Fruit fly (Drosophila melanogaster) whole organism, embryonic: Measurements from ENCODE around the gene Obp93a.
A peak's percentile ranks its signal among the peaks of the same experiment; 100 is the strongest.

Experiments
- Atf6 ChIP-seq: fragments of 200-800 bp; sonication (Bioruptor generic); IDR thresholded peaks from 2 replicates; pipeline ENCODE4 v1.3.6; 2022; ENCODE audit warnings: missing biosample characterization, missing genetic modification characterization
- B-H2 ChIP-seq: fragments of 200-800 bp; sonication (Bioruptor generic); optimal IDR thresholded peaks from 2 replicates; lab custom pipeline; 2018; ENCODE audit warnings: missing biosample characterization, mild to moderate bottlenecking, missing genetic modification characterization
- Bdp1 ChIP-seq: fragments of 200-800 bp; sonication (Bioruptor generic); optimal IDR thresholded peaks from 3 replicates; lab custom pipeline; 2016; ENCODE audit warnings: missing biosample characterization, missing genetic modification characterization
- BtbVII ChIP-seq: fragments of 200-800 bp; sonication (Bioruptor generic); optimal IDR thresholded peaks from 3 replicates; lab custom pipeline; 2017; ENCODE audit warnings: missing biosample characterization, mild to moderate bottlenecking, missing genetic modification characterization
- CG1024 ChIP-seq: fragments of 200-800 bp; sonication (Bioruptor generic); IDR thresholded peaks from 2 replicates; pipeline ENCODE4 v1.3.6; 2022; ENCODE audit warnings: missing biosample characterization, missing genetic modification characterization
- CG11560 ChIP-seq: fragments of 200-800 bp; sonication (Bioruptor generic); IDR thresholded peaks from 3 replicates; pipeline ENCODE4 v1.3.6; 2022; ENCODE audit warnings: missing biosample characterization, missing genetic modification characterization
- CG14014 ChIP-seq: fragments of 200-800 bp; sonication (Bioruptor generic); IDR thresholded peaks from 2 replicates; pipeline ENCODE4 v1.3.6; 2022; ENCODE audit warnings: missing biosample characterization, missing genetic modification characterization
- CG15073 ChIP-seq: fragments of 200-800 bp; sonication (Bioruptor generic); optimal IDR thresholded peaks from 2 replicates; lab custom pipeline; 2016; ENCODE audit warnings: missing biosample characterization, missing genetic modification characterization
- CG17186 ChIP-seq: fragments of 200-800 bp; sonication (Bioruptor generic); optimal IDR thresholded peaks from 3 replicates; lab custom pipeline; 2017; ENCODE audit warnings: missing biosample characterization, missing genetic modification reagents, missing genetic modification characterization
- CG17328 ChIP-seq: fragments of 200-800 bp; sonication (Bioruptor generic); IDR thresholded peaks from 2 replicates; pipeline ENCODE4 v1.3.6; 2022; ENCODE audit warnings: missing biosample characterization, missing genetic modification characterization
- CG17802 ChIP-seq: fragments of 200-800 bp; sonication (Bioruptor generic); optimal IDR thresholded peaks from 2 replicates; lab custom pipeline; 2018; ENCODE audit warnings: missing biosample characterization, mild to moderate bottlenecking, missing genetic modification characterization, moderate library complexity
- CG18011 ChIP-seq: fragments of 200-800 bp; sonication (Bioruptor generic); optimal IDR thresholded peaks from 2 replicates; lab custom pipeline; 2017; ENCODE audit warnings: missing biosample characterization, missing genetic modification characterization, mild to moderate bottlenecking, moderate library complexity, missing genotype
- CG32532 ChIP-seq: fragments of 200-800 bp; sonication (Bioruptor generic); IDR thresholded peaks from 2 replicates; pipeline ENCODE4 v1.3.6; 2022; ENCODE audit warnings: missing biosample characterization, missing genetic modification characterization
- CG4707 ChIP-seq: fragments of 200-800 bp; sonication (Bioruptor generic); optimal IDR thresholded peaks from 2 replicates; lab custom pipeline; 2018; ENCODE audit warnings: missing biosample characterization, mild to moderate bottlenecking, missing genetic modification characterization, moderate library complexity
- CG6175 ChIP-seq: fragments of 200-800 bp; sonication (Bioruptor generic); IDR thresholded peaks from 3 replicates; pipeline ENCODE4 v1.3.6; 2022; ENCODE audit warnings: missing biosample characterization, missing genetic modification characterization
- CG6654 ChIP-seq: fragments of 200-800 bp; sonication (Bioruptor generic); optimal IDR thresholded peaks from 2 replicates; lab custom pipeline; 2017; ENCODE audit warnings: missing biosample characterization, mild to moderate bottlenecking, missing genetic modification characterization
- CG6854 ChIP-seq: fragments of 200-800 bp; sonication (Bioruptor generic); optimal IDR thresholded peaks from 3 replicates; lab custom pipeline; 2017; ENCODE audit warnings: missing biosample characterization, mild to moderate bottlenecking, missing genetic modification characterization
- CG7928 ChIP-seq: fragments of 200-800 bp; sonication (Bioruptor generic); optimal IDR thresholded peaks from 2 replicates; lab custom pipeline; 2017; ENCODE audit warnings: missing biosample characterization, mild to moderate bottlenecking, missing genetic modification characterization
- CG7987 ChIP-seq: fragments of 200-800 bp; sonication (Bioruptor generic); optimal IDR thresholded peaks from 2 replicates; lab custom pipeline; 2018; ENCODE audit warnings: missing biosample characterization, mild to moderate bottlenecking, missing genetic modification characterization, moderate library complexity
- CG8281 ChIP-seq: fragments of 200-800 bp; sonication (Bioruptor generic); optimal IDR thresholded peaks from 2 replicates; lab custom pipeline; 2018; ENCODE audit warnings: missing biosample characterization, mild to moderate bottlenecking, missing genetic modification characterization, moderate library complexity
- CG8924 ChIP-seq: fragments of 200-800 bp; optimal IDR thresholded peaks from 3 replicates; lab custom pipeline; 2019; ENCODE audit warnings: missing biosample characterization, mild to moderate bottlenecking, missing genetic modification characterization, moderate library complexity
- CG9797 ChIP-seq: fragments of 200-800 bp; sonication (Bioruptor generic); optimal IDR thresholded peaks from 3 replicates; lab custom pipeline; 2018; ENCODE audit warnings: missing biosample characterization, mild to moderate bottlenecking, missing genetic modification characterization
- CTCF ChIP-seq: fragments of 200-800 bp; sonication (Bioruptor generic); optimal IDR thresholded peaks from 2 replicates; lab custom pipeline; 2017; ENCODE audit warnings: missing biosample characterization, mild to moderate bottlenecking, missing genetic modification characterization, moderate library complexity
- D19A ChIP-seq: fragments of 200-800 bp; optimal IDR thresholded peaks from 3 replicates; lab custom pipeline; 2019; ENCODE audit warnings: missing biosample characterization, mild to moderate bottlenecking, missing genetic modification characterization, moderate library complexity
- Doc3 ChIP-seq: fragments of 200-800 bp; sonication (Bioruptor generic); IDR thresholded peaks from 3 replicates; pipeline ENCODE4 v1.3.6; 2022; ENCODE audit warnings: missing biosample characterization, missing genetic modification characterization; ENCODE audit not compliant: partially characterized antibody
- Gsc ChIP-seq: fragments of 200-800 bp; sonication (Bioruptor generic); IDR thresholded peaks from 2 replicates; pipeline ENCODE4 v1.3.6; 2022; ENCODE audit warnings: missing biosample characterization, missing genetic modification characterization
- H2.0 ChIP-seq: fragments of 200-800 bp; sonication (Bioruptor generic); IDR thresholded peaks from 2 replicates; pipeline ENCODE4 v1.3.6; 2022; ENCODE audit warnings: missing biosample characterization, missing genetic modification characterization
- Hr39 ChIP-seq: fragments of >200 bp; optimal IDR thresholded peaks from 2 replicates; lab custom pipeline; 2017
- Kr ChIP-seq: fragments of 200-800 bp; sonication (Bioruptor generic); optimal IDR thresholded peaks from 2 replicates; lab custom pipeline; 2017; ENCODE audit warnings: missing biosample characterization, mild to moderate bottlenecking, missing genetic modification characterization
- Mes4 ChIP-seq: fragments of 200-800 bp; sonication (Bioruptor generic); optimal IDR thresholded peaks from 2 replicates; lab custom pipeline; 2016; ENCODE audit warnings: missing biosample characterization, missing genetic modification characterization
- Myb ChIP-seq: fragments of 200-800 bp; sonication (Bioruptor generic); optimal IDR thresholded peaks from 2 replicates; lab custom pipeline; 2016; ENCODE audit warnings: missing biosample characterization, missing genetic modification characterization
- NK7.1 ChIP-seq: fragments of 200-800 bp; sonication (Bioruptor generic); optimal IDR thresholded peaks from 3 replicates; lab custom pipeline; 2016; ENCODE audit warnings: missing biosample characterization, missing genetic modification characterization
- Neu2 ChIP-seq: fragments of 200-800 bp; sonication (Bioruptor generic); optimal IDR thresholded peaks from 3 replicates; lab custom pipeline; 2016; ENCODE audit warnings: missing biosample characterization, missing genetic modification characterization, borderline replicate concordance
- Rfx ChIP-seq: fragments of 200-800 bp; sonication (Bioruptor generic); IDR thresholded peaks from 2 replicates; pipeline ENCODE4 v1.3.6; 2022; ENCODE audit warnings: missing biosample characterization, missing genetic modification characterization
- Xrp1 ChIP-seq: fragments of 200-800 bp; sonication (Bioruptor generic); IDR thresholded peaks from 2 replicates; pipeline ENCODE4 v1.3.6; 2022; ENCODE audit warnings: missing biosample characterization, missing genetic modification characterization
- bsh ChIP-seq, 2 experiments: fragments of 200-800 bp; sonication (Bioruptor generic); optimal IDR thresholded peaks; 2 replicates each; lab custom pipeline; 2017 to 2018; ENCODE audit warnings: mild to moderate bottlenecking in 2 of 2, missing biosample characterization in 2 of 2, missing genetic modification characterization in 2 of 2, moderate library complexity in 1 of 2
- cato ChIP-seq: fragments of 200-800 bp; sonication (Bioruptor generic); optimal IDR thresholded peaks from 2 replicates; lab custom pipeline; 2016; ENCODE audit warnings: missing biosample characterization, missing genetic modification characterization, borderline replicate concordance
- crc ChIP-seq: fragments of 200-800 bp; sonication (Bioruptor generic); optimal IDR thresholded peaks from 2 replicates; lab custom pipeline; 2016; ENCODE audit warnings: missing biosample characterization, missing genetic modification characterization
- crp ChIP-seq, 2 experiments: fragments of 200-800 bp; sonication (Bioruptor generic); optimal IDR thresholded peaks; 2 replicates in 1 of 2; 3 replicates in 1 of 2; lab custom pipeline; 2017; ENCODE audit warnings: missing biosample characterization in 2 of 2, missing genetic modification characterization in 2 of 2, mild to moderate bottlenecking in 1 of 2, moderate library complexity in 1 of 2
- dan ChIP-seq: fragments of 200-800 bp; sonication (Bioruptor generic); IDR thresholded peaks from 2 replicates; pipeline ENCODE4 v1.3.6; 2022; ENCODE audit warnings: missing biosample characterization, missing genetic modification characterization
- exex ChIP-seq: fragments of 200-800 bp; sonication (Bioruptor generic); optimal IDR thresholded peaks from 4 replicates; lab custom pipeline; 2018; ENCODE audit warnings: missing biosample characterization, mild to moderate bottlenecking, missing genetic modification characterization, moderate library complexity
- fd102C ChIP-seq: fragments of 200-800 bp; sonication (Bioruptor generic); optimal IDR thresholded peaks from 2 replicates; lab custom pipeline; 2018; ENCODE audit warnings: missing biosample characterization, mild to moderate bottlenecking, missing genetic modification characterization, moderate library complexity
- grn ChIP-seq: fragments of 200-800 bp; sonication (Bioruptor generic); optimal IDR thresholded peaks from 3 replicates; lab custom pipeline; 2017; ENCODE audit warnings: missing biosample characterization, missing genetic modification characterization
- gsb ChIP-seq: fragments of 200-800 bp; sonication (Bioruptor generic); IDR thresholded peaks from 2 replicates; pipeline ENCODE4 v1.3.6; 2022; ENCODE audit warnings: missing biosample characterization, missing genetic modification characterization
- hbn ChIP-seq: fragments of 200-800 bp; sonication (Bioruptor generic); IDR thresholded peaks from 2 replicates; pipeline ENCODE4 v1.3.6; 2022; ENCODE audit warnings: missing biosample characterization, missing genetic modification characterization; ENCODE audit not compliant: partially characterized antibody
- kay ChIP-seq: fragments of 200-800 bp; sonication (Bioruptor generic); optimal IDR thresholded peaks from 2 replicates; lab custom pipeline; 2016; ENCODE audit warnings: missing biosample characterization, missing genetic modification characterization
- nau ChIP-seq: fragments of 200-800 bp; sonication (Bioruptor generic); optimal IDR thresholded peaks from 3 replicates; lab custom pipeline; 2017; ENCODE audit warnings: missing biosample characterization, mild to moderate bottlenecking, missing genetic modification characterization, missing genetic modification reagents
- slbo ChIP-seq: fragments of 200-800 bp; sonication (Bioruptor generic); IDR thresholded peaks from 2 replicates; pipeline ENCODE4 v1.3.6; 2022; ENCODE audit warnings: missing biosample characterization, missing genetic modification characterization
- slp2 ChIP-seq: fragments of 200-800 bp; sonication (Bioruptor generic); optimal IDR thresholded peaks from 2 replicates; lab custom pipeline; 2016; ENCODE audit warnings: missing biosample characterization, missing genetic modification characterization
- stc ChIP-seq: fragments of 200-800 bp; sonication (Bioruptor generic); IDR thresholded peaks from 2 replicates; pipeline ENCODE4 v1.3.6; 2022; ENCODE audit warnings: missing biosample characterization, missing genetic modification characterization
- tgo ChIP-seq: fragments of 200-800 bp; sonication (Bioruptor generic); IDR thresholded peaks from 3 replicates; pipeline ENCODE4 v1.3.6; 2022; ENCODE audit warnings: missing biosample characterization, missing genetic modification characterization
- toy ChIP-seq: fragments of 200-800 bp; sonication (Bioruptor generic); IDR thresholded peaks from 2 replicates; pipeline ENCODE4 v1.3.6; 2022; ENCODE audit warnings: missing biosample characterization, missing genetic modification characterization
- vnd ChIP-seq: fragments of 200-800 bp; sonication (Bioruptor generic); IDR thresholded peaks from 3 replicates; pipeline ENCODE4 v1.3.6; 2022; ENCODE audit warnings: missing biosample characterization, missing genetic modification characterization; ENCODE audit not compliant: partially characterized antibody

The Obp93a gene

DNA sequence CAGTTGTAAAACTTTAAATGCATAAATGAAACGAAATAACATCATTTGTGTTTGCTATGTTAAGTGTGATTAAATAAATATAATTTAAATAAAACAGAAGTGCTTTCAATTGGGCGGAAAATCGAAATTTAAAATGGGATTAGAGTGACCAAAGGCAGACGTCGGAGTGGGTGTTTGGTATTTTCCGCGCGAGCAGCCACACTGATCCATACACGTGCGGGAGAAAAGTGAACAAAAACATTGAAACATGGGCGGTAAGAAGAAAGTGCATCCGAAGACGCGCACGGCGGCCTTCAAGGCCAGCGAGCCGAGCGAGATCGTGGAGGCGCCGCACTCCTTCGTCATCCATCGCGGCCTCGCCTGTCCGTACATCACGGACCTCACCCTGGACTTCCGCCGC, 13.5 kb downstream of the Obp93a start, which contains the start of gene ppan (continued):
- TF ChIP-seq CTCF (peak; percentile 41), CG1024 (GFP tag; lab: Robert Waterston, UW) (no peak), Neu2 (GFP tag; lab: Kevin White, UChicago) (no peak), Myb (GFP tag; lab: Kevin White, UChicago) (no peak), crc (GFP tag; lab: Kevin White, UChicago) (no peak), nau (GFP tag; lab: Kevin White, UChicago) (no peak), slp2 (no peak), CG17802 (tag; lab: Kevin White, UChicago) (no peak), Doc3 (GFP tag; lab: Robert Waterston, UW) (peak; percentile 41; the same call in 1 of the 3 replicates), B-H2 (GFP tag; lab: Kevin White, UChicago) (no peak), CG8281 (tag; lab: Kevin White, UChicago) (no peak), CG7987 (GFP tag; lab: Kevin White, UChicago) (no peak), CG6175 (GFP tag; lab: Robert Waterston, UW) (no peak), CG7928 (no peak), slbo (GFP tag; lab: Robert Waterston, UW) (no peak), dan (GFP tag; lab: Robert Waterston, UW) (no peak), CG6854 (GFP tag; lab: Kevin White, UChicago) (no peak), CG11560 (tag; lab: Robert Waterston, UW) (no peak), fd102C (GFP tag; lab: Kevin White, UChicago) (no peak), CG17328 (GFP tag; lab: Robert Waterston, UW) (no peak), H2.0 (no peak), Gsc (GFP tag; lab: Robert Waterston, UW) (no peak), CG6654 (GFP tag; lab: Kevin White, UChicago) (no peak), gsb (GFP tag; lab: Robert Waterston, UW) (no peak), CG32532 (GFP tag; lab: Robert Waterston, UW) (no peak), BtbVII (no peak), exex (tag; lab: Kevin White, UChicago) (no peak), Mes4 (GFP tag; lab: Kevin White, UChicago) (no peak), CG4707 (GFP tag; lab: Kevin White, UChicago) (no peak), CG14014 (GFP tag; lab: Robert Waterston, UW) (no peak), kay (GFP tag; lab: Kevin White, UChicago) (no peak), Rfx (GFP tag; lab: Robert Waterston, UW) (no peak), Hr39 (no peak), Atf6 (GFP tag; lab: Robert Waterston, UW) (no peak), cato (GFP tag; lab: Kevin White, UChicago) (no peak), stc (GFP tag; lab: Robert Waterston, UW) (no peak), NK7.1 (GFP tag; lab: Kevin White, UChicago) (no peak), CG18011 (GFP tag; lab: Kevin White, UChicago) (no peak), tgo (GFP tag; lab: Robert Waterston, UW) (no peak), vnd (GFP tag; lab: Robert Waterston, UW) (no peak), D19A (no peak), Xrp1 (GFP tag; lab: Robert Waterston, UW) (0 out of 2 replicates have a peak, but pooled peaks have one; percentile 13), Bdp1 (GFP tag; lab: Kevin White, UChicago) (no peak), grn (GFP tag; lab: Kevin White, UChicago) (no peak), hbn (GFP tag; lab: Robert Waterston, UW) (no peak), CG8924 (tag; lab: Kevin White, UChicago) (no peak), CG15073 (no peak), crp (GFP tag; optimal IDR thresholded peaks at IDR 0.05; lab: Kevin White, UChicago) (no peak), toy (GFP tag; lab: Robert Waterston, UW) (no peak), CG17186 (GFP tag; lab: Kevin White, UChicago) (peak; percentile 46), Kr (no peak), CG9797 (GFP tag; lab: Kevin White, UChicago) (peak; percentile 87), bsh (GFP tag; optimal IDR thresholded peaks at IDR 0.05; lab: Kevin White, UChicago) (no peak)
